Worm (Caenorhabditis elegans) whole organism, L4/young adult: ENCODE measurements around the gene M04B2.4.

Experiments
- W03F9.2 ChIP-seq: fragments of 150-350 bp; optimal IDR thresholded peaks from 2 replicates; lab custom pipeline; 2014; ENCODE audit warnings: missing biosample characterization, missing genetic modification characterization
- dao-5 ChIP-seq: sonication (generic microtip); optimal IDR thresholded peaks from 2 replicates; lab custom pipeline; 2016; ENCODE audit warnings: missing genotype, missing genetic modification characterization, moderate library complexity, missing compliant biosample characterization

ce11 chrIV:11487889-11488556, 32.8 kb downstream of the M04B2.4 start:
- no peak for TF ChIP-seq dao-5 (tag; lab: Kevin White, UChicago)
- no peak for TF ChIP-seq W03F9.2 (tag; lab: Kevin White, UChicago)
